Worm (Caenorhabditis elegans) whole organism, early embryonic: Measurements from ENCODE around the gene igcm-4.
"Not testable (repeated sequence)": the region's sequence is repeated elsewhere in the genome, so short reads cannot be mapped to it uniquely, and the experiment has no call there.

Source experiments
- ama-1 ChIP-seq: fragments of 150-350 bp; optimal IDR thresholded peaks from 2 replicates; lab custom pipeline; 2014
- ets-7 ChIP-seq: sonication (generic microtip); optimal IDR thresholded peaks from 2 replicates; lab custom pipeline; 2016; ENCODE audit warnings: missing genotype, missing genetic modification characterization, missing compliant biosample characterization
- flt-1 ChIP-seq: fragments of 200-800 bp; sonication (Bioruptor generic); IDR thresholded peaks from 2 replicates; pipeline ENCODE4 v1.3.6; 2022; ENCODE audit warnings: missing genetic modification characterization, missing compliant biosample characterization
- hmbx-1 ChIP-seq: sonication (generic microtip); optimal IDR thresholded peaks from 2 replicates; lab custom pipeline; 2016; ENCODE audit warnings: mild to moderate bottlenecking, missing genetic modification characterization, missing compliant biosample characterization
- sea-1 ChIP-seq: fragments of 200-800 bp; sonication (Bioruptor generic); conservative IDR thresholded peaks from 2 replicates; pipeline ENCODE4 v1.3.6; 2022; ENCODE audit warnings: missing genetic modification characterization, missing compliant biosample characterization
- tra-4 ChIP-seq: sonication (generic microtip); optimal IDR thresholded peaks from 2 replicates; lab custom pipeline; 2017; ENCODE audit warnings: missing genetic modification characterization, missing compliant biosample characterization

DNA sequence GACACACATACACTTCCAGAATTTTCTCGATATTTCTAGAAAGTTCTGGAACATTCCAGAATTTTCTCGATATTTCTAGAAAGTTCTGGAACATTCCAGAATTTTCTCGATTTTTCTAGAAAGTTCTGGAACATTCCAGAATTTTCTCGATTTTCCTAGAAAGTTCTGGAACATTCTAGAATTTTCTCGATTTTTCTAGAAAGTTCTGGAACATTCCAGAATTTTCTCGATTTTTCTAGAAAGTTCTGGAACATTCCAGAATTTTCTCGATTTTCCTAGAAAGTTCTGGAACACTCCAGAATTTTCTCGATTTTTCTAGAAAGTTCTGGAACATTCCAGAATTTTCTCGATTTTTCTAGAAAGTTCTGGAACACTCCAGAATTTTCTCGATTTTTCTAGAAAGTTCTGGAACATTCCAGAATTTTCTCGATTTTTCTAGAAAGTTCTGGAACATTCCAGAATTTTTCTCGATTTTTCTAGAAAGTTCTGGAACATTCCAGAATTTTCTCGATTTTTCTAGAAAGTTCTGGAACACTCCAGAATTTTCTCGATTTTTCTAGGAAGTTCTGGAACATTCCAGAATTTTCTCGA, 11.8 kb upstream of the igcm-4 start:
- TF ChIP-seq flt-1: peak; percentile 84; the same call in 1 of the 2 replicates
- not testable (repeated sequence) for TF ChIP-seq ama-1 (lab: Kevin White, UChicago); ets-7; tra-4 (tag; lab: Kevin White, UChicago); hmbx-1
- peak; percentile 81 for TF ChIP-seq sea-1
